Worm (Caenorhabditis elegans) whole organism, L2 larva: Measurements from ENCODE around the gene ztf-20.

Source experiments
- C34F6.9 ChIP-seq: fragments of 150-350 bp; optimal IDR thresholded peaks from 2 replicates; lab custom pipeline; 2014; ENCODE audit warnings: missing biosample characterization, missing genetic modification characterization
- R02D3.7 ChIP-seq: fragments of 150-350 bp; optimal IDR thresholded peaks from 2 replicates; lab custom pipeline; 2014; ENCODE audit warnings: missing biosample characterization, missing genetic modification characterization
- Y55F3AM.14 ChIP-seq: fragments of 200-800 bp; sonication (Bioruptor generic); optimal IDR thresholded peaks from 2 replicates; lab custom pipeline; 2018; ENCODE audit warnings: mild to moderate bottlenecking, missing genetic modification characterization, missing compliant biosample characterization
- ZK546.5 ChIP-seq: sonication (generic microtip); optimal IDR thresholded peaks from 2 replicates; lab custom pipeline; 2017; ENCODE audit warnings: missing biosample characterization, missing genetic modification characterization
- aly-2 ChIP-seq: fragments of 150-350 bp; optimal IDR thresholded peaks from 2 replicates; lab custom pipeline; 2014; ENCODE audit warnings: missing biosample characterization, missing genetic modification characterization
- ama-1 ChIP-seq: fragments of 150-350 bp; optimal IDR thresholded peaks from 2 replicates; lab custom pipeline; 2018; ENCODE audit warnings: inconsistent platforms
- ceh-16 ChIP-seq: fragments of 150-350 bp; optimal IDR thresholded peaks from 2 replicates; lab custom pipeline; 2014; ENCODE audit warnings: missing biosample characterization, missing genetic modification characterization
- crh-2 ChIP-seq: sonication (generic microtip); optimal IDR thresholded peaks from 2 replicates; lab custom pipeline; 2017; ENCODE audit warnings: missing biosample characterization, missing genetic modification characterization
- dmd-4 ChIP-seq: sonication (generic microtip); optimal IDR thresholded peaks from 2 replicates; lab custom pipeline; 2017; ENCODE audit warnings: missing biosample characterization, missing genetic modification characterization
- egl-27 ChIP-seq: sonication (generic microtip); optimal IDR thresholded peaks from 3 replicates; lab custom pipeline; 2017; ENCODE audit warnings: missing biosample characterization, missing genetic modification reagents, missing genetic modification characterization
- elt-1 ChIP-seq: fragments of 150-350 bp; optimal IDR thresholded peaks from 2 replicates; lab custom pipeline; 2014; ENCODE audit warnings: missing biosample characterization, missing genetic modification characterization
- elt-3 ChIP-seq: sonication (generic microtip); optimal IDR thresholded peaks from 2 replicates; lab custom pipeline; 2017; ENCODE audit warnings: missing biosample characterization, missing genetic modification characterization
- fos-1 ChIP-seq: fragments of 150-350 bp; optimal IDR thresholded peaks from 2 replicates; lab custom pipeline; 2014; ENCODE audit warnings: missing biosample characterization, missing genetic modification characterization
- gmeb-1 ChIP-seq: fragments of 150-350 bp; optimal IDR thresholded peaks from 2 replicates; lab custom pipeline; 2014; ENCODE audit warnings: missing biosample characterization, missing genetic modification characterization
- lin-11 ChIP-seq: fragments of 150-350 bp; sonication (generic microtip); optimal IDR thresholded peaks from 2 replicates; lab custom pipeline; 2014; ENCODE audit warnings: missing biosample characterization, missing genetic modification characterization, inconsistent platforms, mixed read lengths
- lin-13 ChIP-seq: fragments of 150-350 bp; optimal IDR thresholded peaks from 2 replicates; lab custom pipeline; 2014; ENCODE audit warnings: missing biosample characterization, missing genetic modification reagents, missing genetic modification characterization
- lin-39 ChIP-seq: fragments of 150-350 bp; optimal IDR thresholded peaks from 2 replicates; lab custom pipeline; 2014; ENCODE audit warnings: missing biosample characterization, missing genetic modification reagents, missing genetic modification characterization
- lsy-2 ChIP-seq, 2 experiments: fragments of 150-350 bp in 1 of 2; sonication (generic microtip) in 1 of 2; optimal IDR thresholded peaks; 2 replicates each; lab custom pipeline; 2014 to 2017; ENCODE audit warnings: missing biosample characterization in 2 of 2, missing genetic modification characterization in 2 of 2
- mab-5 ChIP-seq: fragments of 150-350 bp; optimal IDR thresholded peaks from 2 replicates; lab custom pipeline; 2014; ENCODE audit warnings: missing biosample characterization, missing genetic modification characterization
- mbf-1 ChIP-seq: sonication (generic microtip); optimal IDR thresholded peaks from 2 replicates; lab custom pipeline; 2017; ENCODE audit warnings: missing biosample characterization, missing genetic modification characterization
- mdl-1 ChIP-seq, 2 experiments: fragments of 150-350 bp in 1 of 2; sonication (generic microtip) in 1 of 2; optimal IDR thresholded peaks; 2 replicates each; lab custom pipeline; 2017; ENCODE audit warnings: missing biosample characterization in 2 of 2, missing genetic modification characterization in 2 of 2
- nhr-10 ChIP-seq: sonication (generic microtip); optimal IDR thresholded peaks from 2 replicates; lab custom pipeline; 2017; ENCODE audit warnings: missing biosample characterization, missing genetic modification characterization
- nhr-11 ChIP-seq: fragments of 150-350 bp; optimal IDR thresholded peaks from 2 replicates; lab custom pipeline; 2014; ENCODE audit warnings: missing biosample characterization, missing genetic modification characterization
- nhr-12 ChIP-seq: fragments of 150-350 bp; optimal IDR thresholded peaks from 2 replicates; lab custom pipeline; 2014; ENCODE audit warnings: missing biosample characterization, missing genetic modification characterization
- nhr-129 ChIP-seq: fragments of 150-350 bp; optimal IDR thresholded peaks from 2 replicates; lab custom pipeline; 2014; ENCODE audit warnings: missing biosample characterization, missing genetic modification characterization
- nhr-21 ChIP-seq: fragments of 150-350 bp; optimal IDR thresholded peaks from 2 replicates; lab custom pipeline; 2014; ENCODE audit warnings: missing biosample characterization, missing genetic modification characterization
- nhr-23 ChIP-seq: fragments of 150-350 bp; optimal IDR thresholded peaks from 2 replicates; lab custom pipeline; 2014; ENCODE audit warnings: missing biosample characterization, missing genetic modification reagents, missing genetic modification characterization
- nhr-237 ChIP-seq: fragments of 150-350 bp; optimal IDR thresholded peaks from 2 replicates; lab custom pipeline; 2014; ENCODE audit warnings: missing biosample characterization, missing genetic modification characterization
- nhr-25 ChIP-seq: fragments of 150-350 bp; sonication (generic microtip); optimal IDR thresholded peaks from 3 replicates; lab custom pipeline; 2014; ENCODE audit warnings: missing biosample characterization, missing genetic modification characterization
- nhr-6 ChIP-seq: fragments of 150-350 bp; optimal IDR thresholded peaks from 2 replicates; lab custom pipeline; 2014; ENCODE audit warnings: missing biosample characterization, missing genetic modification characterization
- nhr-77 ChIP-seq: fragments of 150-350 bp; optimal IDR thresholded peaks from 2 replicates; lab custom pipeline; 2014; ENCODE audit warnings: missing biosample characterization, missing genetic modification characterization
- peb-1 ChIP-seq: fragments of 150-350 bp; optimal IDR thresholded peaks from 2 replicates; lab custom pipeline; 2014; ENCODE audit warnings: missing biosample characterization, missing genetic modification characterization
- skn-1 ChIP-seq: sonication (generic microtip); optimal IDR thresholded peaks from 2 replicates; lab custom pipeline; 2017; ENCODE audit warnings: missing biosample characterization, missing genetic modification characterization
- sma-3 ChIP-seq: sonication (generic microtip); optimal IDR thresholded peaks from 2 replicates; lab custom pipeline; 2016; ENCODE audit warnings: missing genetic modification reagents, missing genetic modification characterization, missing compliant biosample characterization
- snpc-4 ChIP-seq: fragments of 150-350 bp; optimal IDR thresholded peaks from 2 replicates; lab custom pipeline; 2014; ENCODE audit warnings: missing biosample characterization, missing genetic modification characterization
- unc-39 ChIP-seq: fragments of 150-350 bp; optimal IDR thresholded peaks from 2 replicates; lab custom pipeline; 2014; ENCODE audit warnings: missing biosample characterization, missing genetic modification characterization
- zag-1 ChIP-seq: fragments of 150-350 bp; optimal IDR thresholded peaks from 2 replicates; lab custom pipeline; 2014; ENCODE audit warnings: missing biosample characterization, missing genetic modification characterization
- ztf-11 ChIP-seq: sonication (generic microtip); optimal IDR thresholded peaks from 2 replicates; lab custom pipeline; 2017; ENCODE audit warnings: missing biosample characterization, missing genetic modification characterization
- ztf-4 ChIP-seq: fragments of 150-350 bp; optimal IDR thresholded peaks from 2 replicates; lab custom pipeline; 2014; ENCODE audit warnings: missing biosample characterization, missing genetic modification characterization

ztf-20 gene

DNA sequence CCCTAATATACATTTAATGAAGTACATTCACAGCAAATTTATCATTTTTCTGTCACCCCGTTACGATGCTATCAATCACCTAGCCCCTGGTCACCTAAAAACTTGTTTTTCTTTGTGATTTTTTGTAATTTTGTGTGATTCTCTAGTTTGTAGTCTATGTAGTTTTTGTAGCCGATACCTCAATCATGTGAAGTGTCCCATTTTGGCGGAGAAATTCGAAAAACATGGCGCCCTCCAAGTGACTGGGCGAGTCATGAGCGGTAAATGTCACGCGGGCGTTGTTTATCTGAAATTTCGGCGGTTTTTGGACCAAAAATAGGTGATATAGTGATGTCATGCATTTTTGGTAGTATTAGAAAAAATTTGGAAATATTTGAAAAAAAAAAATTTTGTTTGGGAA is 29.2 kb downstream of the ztf-20 start:
- TF ChIP-seq nhr-77 (tag; lab: Kevin White, UChicago) (no peak), nhr-21 (tag; lab: Kevin White, UChicago) (no peak), zag-1 (tag; lab: Kevin White, UChicago) (no peak), lin-39 (tag; lab: Kevin White, UChicago) (no peak)

DNA sequence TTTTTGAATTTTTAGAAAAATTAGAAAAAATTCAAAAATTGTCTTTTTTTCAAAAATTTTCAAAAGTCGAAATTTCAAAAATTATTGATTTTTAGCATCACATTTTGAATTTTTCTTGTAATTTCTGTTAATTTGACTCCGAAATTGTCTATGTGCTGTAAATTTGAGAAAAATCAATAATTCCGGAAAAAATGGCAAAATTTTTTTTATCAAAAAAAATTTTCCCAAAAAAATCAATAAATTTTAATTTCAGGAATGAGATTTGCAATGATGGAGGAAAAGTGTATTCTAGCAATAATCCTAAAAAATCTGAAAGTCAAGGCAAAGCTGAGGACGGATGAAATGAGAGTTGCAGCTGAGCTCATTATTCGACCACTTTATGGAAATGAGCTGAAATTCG is 42.6 kb downstream of the ztf-20 start:
- TF ChIP-seq R02D3.7 (tag; lab: Kevin White, UChicago) (no peak), Y55F3AM.14 (no peak), aly-2 (tag; lab: Kevin White, UChicago) (no peak), skn-1 (no peak), nhr-21 (tag; lab: Kevin White, UChicago) (no peak), lsy-2 (tag; optimal IDR thresholded peaks at IDR 0.05; lab: Kevin White, UChicago) (no peak), egl-27 (tag; lab: Kevin White, UChicago) (no peak), lin-11 (tag; lab: Kevin White, UChicago) (no peak), nhr-6 (no peak), elt-1 (no peak), elt-3 (tag; lab: Kevin White, UChicago) (no peak), nhr-23 (tag; lab: Kevin White, UChicago) (no peak), sma-3 (GFP tag; lab: Kevin White, UChicago) (no peak), mdl-1 (tag; optimal IDR thresholded peaks at IDR 0.05; lab: Kevin White, UChicago) (no peak), lin-13 (no peak)

DNA sequence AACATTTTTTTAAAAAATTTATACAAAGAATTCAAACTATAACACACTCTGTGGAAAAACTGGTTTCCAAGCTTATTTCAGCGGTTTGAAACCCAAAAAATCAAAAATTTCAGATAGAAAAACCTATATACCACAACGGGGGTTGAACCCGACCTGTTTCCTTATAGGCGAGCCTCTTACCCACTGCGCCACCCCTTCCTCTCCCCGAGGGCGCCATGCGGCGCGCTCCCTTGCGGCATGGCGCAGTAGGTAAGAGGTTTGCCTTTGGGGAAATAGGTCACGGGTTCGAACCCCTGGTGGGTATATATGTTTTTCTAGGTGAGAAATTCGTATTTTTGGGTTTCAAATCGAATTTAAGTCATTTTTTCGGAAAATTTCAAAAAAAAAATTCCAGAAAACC is 46.9 kb downstream of the ztf-20 start:
- TF ChIP-seq nhr-23 (tag; lab: Kevin White, UChicago): no peak
- TF ChIP-seq ZK546.5 (tag; lab: Kevin White, UChicago): no peak
- TF ChIP-seq C34F6.9 (tag; lab: Kevin White, UChicago): no peak
- no peak for TF ChIP-seq fos-1 (tag; lab: Kevin White, UChicago)
- TF ChIP-seq mbf-1 (tag; lab: Kevin White, UChicago): no peak
- TF ChIP-seq elt-3 (tag; lab: Kevin White, UChicago): no peak
- no peak for TF ChIP-seq nhr-12
- TF ChIP-seq nhr-77 (tag; lab: Kevin White, UChicago): no peak
- no peak for TF ChIP-seq elt-1
- TF ChIP-seq nhr-10: no peak
- TF ChIP-seq ztf-4 (tag; lab: Kevin White, UChicago): no peak
- no peak for TF ChIP-seq snpc-4 (tag; lab: Kevin White, UChicago)
- no peak for TF ChIP-seq lin-11 (tag; lab: Kevin White, UChicago)
- no peak for TF ChIP-seq lsy-2 (tag; optimal IDR thresholded peaks at IDR 0.05; lab: Kevin White, UChicago)
- no peak for TF ChIP-seq gmeb-1
- no peak for TF ChIP-seq mab-5 (tag; lab: Kevin White, UChicago)
- no peak for TF ChIP-seq sma-3 (GFP tag; lab: Kevin White, UChicago)
- no peak for TF ChIP-seq ceh-16 (tag; lab: Kevin White, UChicago)
- no peak for TF ChIP-seq nhr-25

DNA sequence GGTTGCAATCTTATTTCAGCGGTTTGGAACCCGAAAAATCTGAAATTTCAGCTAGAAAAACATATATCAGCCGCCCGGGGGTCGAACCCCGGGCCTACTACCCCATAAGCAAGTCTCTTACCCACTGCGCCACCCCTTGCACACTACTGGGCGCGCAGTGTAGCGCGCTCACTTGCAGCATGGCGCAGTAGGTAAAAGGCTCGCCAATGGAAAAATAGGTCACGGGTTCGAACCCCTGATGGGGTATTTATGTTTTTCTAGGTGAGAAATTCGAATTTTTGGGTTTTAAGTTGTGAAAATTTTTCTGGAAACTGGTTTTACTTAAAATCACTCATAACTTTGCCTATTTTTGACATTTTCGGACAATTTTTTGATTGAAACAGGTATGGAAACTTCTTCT is 47.4 kb downstream of the ztf-20 start:
- TF ChIP-seq nhr-23 (tag; lab: Kevin White, UChicago): no peak
- no peak for TF ChIP-seq Y55F3AM.14
- no peak for TF ChIP-seq lsy-2 (tag; optimal IDR thresholded peaks at IDR 0.05; lab: Kevin White, UChicago)
- TF ChIP-seq nhr-129 (tag; lab: Kevin White, UChicago): no peak
- TF ChIP-seq gmeb-1: no peak
- TF ChIP-seq lin-13: no peak
- TF ChIP-seq zag-1 (tag; lab: Kevin White, UChicago): no peak
- TF ChIP-seq lin-11 (tag; lab: Kevin White, UChicago): no peak

DNA sequence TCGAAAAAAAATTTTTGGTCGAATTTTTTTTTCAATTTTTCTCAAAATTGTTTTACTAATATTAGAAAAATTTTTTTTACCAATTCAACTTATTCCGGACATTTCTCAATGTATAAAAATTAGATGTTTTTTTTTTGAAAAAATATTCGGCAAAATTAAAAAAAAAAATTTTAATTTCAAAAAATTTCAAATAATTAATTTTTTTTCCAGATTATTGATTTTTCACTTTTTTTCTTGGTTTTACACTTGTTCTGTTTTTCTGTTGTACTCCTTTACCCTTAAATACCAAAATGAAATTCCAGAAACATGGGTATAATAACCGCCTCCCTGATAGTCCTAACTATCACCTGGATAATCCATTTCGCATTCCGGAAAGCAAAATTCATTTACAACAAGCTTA is 48.2 kb downstream of the ztf-20 start, which contains the start of gene cyp-42A1:
TSS of gene cyp-42A1 (plus strand) at position 301 of the 400 bp plus-strand sequence.
- TF ChIP-seq fos-1 (tag; lab: Kevin White, UChicago) (no peak), nhr-237 (tag; lab: Kevin White, UChicago) (no peak), skn-1 (no peak), nhr-11 (tag; lab: Kevin White, UChicago) (no peak), dmd-4 (tag; lab: Kevin White, UChicago) (no peak), aly-2 (tag; lab: Kevin White, UChicago) (no peak), crh-2 (no peak), ZK546.5 (tag; lab: Kevin White, UChicago) (no peak), peb-1 (no peak), lin-11 (tag; lab: Kevin White, UChicago) (no peak), ama-1 (no peak), unc-39 (tag; lab: Kevin White, UChicago) (no peak), ztf-11 (tag; lab: Kevin White, UChicago) (no peak), nhr-21 (tag; lab: Kevin White, UChicago) (no peak), snpc-4 (tag; lab: Kevin White, UChicago) (no peak)
- TF ChIP-seq, all 48 proteins: peak for 0
